Fruit fly (Drosophila melanogaster) whole organism, adult: ENCODE measurements around the gene trbl.

Experiments used
- CG11617 ChIP-seq: fragments of 200-800 bp; sonication (Bioruptor generic); optimal IDR thresholded peaks from 2 replicates; lab custom pipeline; 2017; ENCODE audit warnings: mild to moderate bottlenecking, missing biosample characterization, missing genetic modification reagents, missing genetic modification characterization
- CG12768 ChIP-seq: fragments of 200-800 bp; sonication (Bioruptor generic); optimal IDR thresholded peaks from 2 replicates; lab custom pipeline; 2017; ENCODE audit warnings: missing biosample characterization, missing genetic modification characterization, mild to moderate bottlenecking, moderate library complexity, missing genetic modification reagents
- CG14711 ChIP-seq: fragments of 200-800 bp; sonication (Bioruptor generic); optimal IDR thresholded peaks from 2 replicates; lab custom pipeline; 2018; ENCODE audit warnings: missing biosample characterization, mild to moderate bottlenecking, missing genetic modification characterization, moderate library complexity
- CG1620 ChIP-seq: fragments of 200-800 bp; sonication (Bioruptor generic); optimal IDR thresholded peaks from 2 replicates; lab custom pipeline; 2016; ENCODE audit warnings: missing biosample characterization, missing genetic modification characterization
- CG33017 ChIP-seq: fragments of 200-800 bp; sonication (Bioruptor generic); optimal IDR thresholded peaks from 2 replicates; lab custom pipeline; 2018; ENCODE audit warnings: missing biosample characterization, mild to moderate bottlenecking, missing genetic modification characterization, moderate library complexity
- CG5204 ChIP-seq: fragments of 200-800 bp; sonication (Bioruptor generic); optimal IDR thresholded peaks from 2 replicates; lab custom pipeline; 2016; ENCODE audit warnings: missing biosample characterization, missing genetic modification characterization
- Clk ChIP-seq: fragments of 200-800 bp; sonication (Bioruptor generic); optimal IDR thresholded peaks from 2 replicates; lab custom pipeline; 2017; ENCODE audit warnings: missing biosample characterization, missing genetic modification characterization
- Crg-1 ChIP-seq: fragments of 200-800 bp; sonication (Bioruptor generic); optimal IDR thresholded peaks from 2 replicates; lab custom pipeline; 2016; ENCODE audit warnings: missing biosample characterization, missing genetic modification characterization
- Hr96 ChIP-seq: fragments of 200-800 bp; sonication (Bioruptor generic); optimal IDR thresholded peaks from 2 replicates; lab custom pipeline; 2016; ENCODE audit warnings: missing biosample characterization, missing genetic modification characterization
- bab1 ChIP-seq: fragments of 200-800 bp; sonication (Bioruptor generic); optimal IDR thresholded peaks from 3 replicates; lab custom pipeline; 2019; ENCODE audit warnings: missing biosample characterization, mild to moderate bottlenecking, missing genetic modification characterization, moderate library complexity
- cnc ChIP-seq, 2 experiments: fragments of >200 bp; optimal IDR thresholded peaks; 2 replicates each; lab custom pipeline; 2017
- kay ChIP-seq: fragments of 200-800 bp; sonication (Bioruptor generic); peaks from one replicate; lab custom pipeline; 2016; ENCODE audit warnings: missing biosample characterization, missing genetic modification characterization, borderline replicate concordance

DNA sequence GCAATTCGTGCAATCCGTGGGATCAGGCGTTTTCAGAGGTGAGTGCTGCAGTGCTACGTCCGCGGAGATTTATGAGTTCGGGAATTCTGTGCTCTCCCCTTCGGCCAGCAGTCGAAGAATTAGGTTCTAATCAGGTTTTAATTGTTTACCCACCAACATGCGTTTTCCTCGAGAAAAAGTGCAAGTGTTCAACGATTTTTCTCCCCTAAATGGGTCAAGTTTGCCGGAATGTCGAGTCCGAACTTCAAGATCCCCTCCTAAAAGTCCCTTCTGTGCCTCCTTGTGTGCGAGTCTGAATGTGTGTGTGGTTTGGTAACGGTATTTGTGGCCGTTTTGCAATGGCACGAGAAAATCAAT, 24.9 kb downstream of the trbl start:
- TF ChIP-seq CG1620 (GFP tag; lab: Kevin White, UChicago) (no peak), bab1 (GFP tag; lab: Kevin White, UChicago) (no peak), CG11617 (GFP tag; lab: Kevin White, UChicago) (no peak), CG14711 (tag; lab: Kevin White, UChicago) (no peak), CG12768 (GFP tag; lab: Kevin White, UChicago) (no peak), kay (GFP tag; lab: Kevin White, UChicago) (no peak), cnc (optimal IDR thresholded peaks at IDR 0.05; lab: Kevin White, UChicago) (no peak), Hr96 (no peak), CG5204 (no peak), Clk (no peak), CG33017 (tag; lab: Kevin White, UChicago) (no peak), Crg-1 (GFP tag; lab: Kevin White, UChicago) (no peak)
